Worm (Caenorhabditis elegans) whole organism, L4/young adult: ENCODE measurements around the gene alr-1.

Source experiments
- W03F9.2 ChIP-seq: fragments of 150-350 bp; optimal IDR thresholded peaks from 2 replicates; lab custom pipeline; 2014; ENCODE audit warnings: missing biosample characterization, missing genetic modification characterization
- him-1 ChIP-seq: sonication (generic microtip); optimal IDR thresholded peaks from 2 replicates; lab custom pipeline; 2016; ENCODE audit warnings: missing genotype, missing genetic modification reagents, missing genetic modification characterization, missing compliant biosample characterization

DNA sequence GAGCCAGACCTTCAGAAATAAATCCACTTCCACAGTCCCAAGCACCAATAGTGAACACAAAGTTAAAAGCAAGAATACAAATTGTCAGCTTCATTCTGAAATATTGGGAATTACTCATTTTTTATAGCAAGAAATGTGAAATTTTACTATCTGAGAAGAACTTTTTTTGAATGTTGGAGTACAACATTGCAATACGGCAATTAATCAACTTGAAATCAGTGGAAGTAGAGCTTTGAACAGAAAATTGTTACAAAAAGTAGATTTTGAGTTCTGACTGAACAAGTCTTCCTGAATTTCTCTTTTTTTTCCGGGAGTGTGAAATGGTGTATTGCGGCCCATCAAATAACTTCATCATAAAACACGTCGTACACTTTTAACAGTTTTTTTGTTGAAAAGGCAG is 47.3 kb downstream of the alr-1 start, which contains the start of gene W04G3.10:
- TF ChIP-seq him-1 (tag; lab: Kevin White, UChicago) (no peak), W03F9.2 (tag; lab: Kevin White, UChicago) (no peak)
